Worm (Caenorhabditis elegans) whole organism, late embryonic: ENCODE results near the gene ifas-1.
A peak's percentile ranks its signal among the peaks of the same experiment; 100 is the strongest.

Source experiments
- C08G9.2 ChIP-seq: sonication (generic microtip); optimal IDR thresholded peaks from 2 replicates; lab custom pipeline; 2016; ENCODE audit warnings: mild to moderate bottlenecking, missing genetic modification characterization, moderate library complexity, missing compliant biosample characterization
- C38D4.7 ChIP-seq: fragments of 200-800 bp; sonication (Bioruptor generic); optimal IDR thresholded peaks from 2 replicates; lab custom pipeline; 2018; ENCODE audit warnings: mild to moderate bottlenecking, missing genetic modification characterization, moderate library complexity, missing compliant biosample characterization
- K09A11.1 ChIP-seq: sonication (generic microtip); optimal IDR thresholded peaks from 2 replicates; lab custom pipeline; 2017; ENCODE audit warnings: antibody characterized with exemption, mild to moderate bottlenecking, missing genetic modification characterization, missing compliant biosample characterization; ENCODE audit not compliant: insufficient read depth
- ahr-1 ChIP-seq: sonication (generic microtip); optimal IDR thresholded peaks from 2 replicates; lab custom pipeline; 2016; ENCODE audit warnings: missing genetic modification characterization, missing compliant biosample characterization
- ceh-18 ChIP-seq: sonication (generic microtip); optimal IDR thresholded peaks from 2 replicates; lab custom pipeline; 2016; ENCODE audit warnings: missing genetic modification characterization, missing compliant biosample characterization
- ceh-22 ChIP-seq: sonication (generic microtip); optimal IDR thresholded peaks from 2 replicates; lab custom pipeline; 2017; ENCODE audit warnings: missing biosample characterization, missing genetic modification characterization
- ceh-31 ChIP-seq: sonication (generic microtip); optimal IDR thresholded peaks from 2 replicates; lab custom pipeline; 2016; ENCODE audit warnings: missing genetic modification characterization, missing compliant biosample characterization
- ceh-9 ChIP-seq: sonication (generic microtip); optimal IDR thresholded peaks from 2 replicates; lab custom pipeline; 2016; ENCODE audit warnings: mild to moderate bottlenecking, missing genetic modification characterization, inconsistent platforms, missing compliant biosample characterization
- dmd-4 ChIP-seq: sonication (generic microtip); optimal IDR thresholded peaks from 2 replicates; lab custom pipeline; 2016; ENCODE audit warnings: borderline replicate concordance, missing genetic modification characterization, missing compliant biosample characterization
- eyg-1 ChIP-seq: sonication (generic microtip); optimal IDR thresholded peaks from 2 replicates; lab custom pipeline; 2016; ENCODE audit warnings: missing genotype, missing genetic modification characterization, missing compliant biosample characterization
- fax-1 ChIP-seq: sonication (generic microtip); optimal IDR thresholded peaks from 2 replicates; lab custom pipeline; 2016; ENCODE audit warnings: missing genotype, missing genetic modification characterization, missing compliant biosample characterization
- fkh-10 ChIP-seq: fragments of 150-350 bp; optimal IDR thresholded peaks from 2 replicates; lab custom pipeline; 2014; ENCODE audit warnings: missing biosample characterization, missing genetic modification reagents, missing genetic modification characterization
- gmeb-2 ChIP-seq: sonication (generic microtip); optimal IDR thresholded peaks from 2 replicates; lab custom pipeline; 2016; ENCODE audit warnings: missing genetic modification characterization, inconsistent platforms, missing compliant biosample characterization
- hlh-30 ChIP-seq: sonication (generic microtip); optimal IDR thresholded peaks from 2 replicates; lab custom pipeline; 2017; ENCODE audit warnings: antibody characterized with exemption, missing genetic modification characterization, missing compliant biosample characterization; ENCODE audit not compliant: insufficient read depth
- hlh-8 ChIP-seq: sonication (generic microtip); optimal IDR thresholded peaks from 2 replicates; lab custom pipeline; 2016; ENCODE audit warnings: missing genotype, missing genetic modification characterization, missing compliant biosample characterization
- madf-2 ChIP-seq: sonication (generic microtip); optimal IDR thresholded peaks from 2 replicates; lab custom pipeline; 2017; ENCODE audit warnings: missing genetic modification characterization, missing compliant biosample characterization
- mec-3 ChIP-seq: sonication (generic microtip); optimal IDR thresholded peaks from 2 replicates; lab custom pipeline; 2016; ENCODE audit warnings: borderline replicate concordance, missing genetic modification characterization, missing compliant biosample characterization
- nfya-1 ChIP-seq: sonication (generic microtip); optimal IDR thresholded peaks from 2 replicates; lab custom pipeline; 2017; ENCODE audit warnings: missing genetic modification characterization, mild to moderate bottlenecking, missing compliant biosample characterization, antibody characterized with exemption, moderate library complexity
- nhr-11 ChIP-seq: fragments of 150-350 bp; optimal IDR thresholded peaks from 2 replicates; lab custom pipeline; 2014; ENCODE audit warnings: missing biosample characterization, missing genetic modification characterization
- nhr-232 ChIP-seq: sonication (generic microtip); optimal IDR thresholded peaks from 2 replicates; lab custom pipeline; 2016; ENCODE audit warnings: missing genetic modification characterization, missing compliant biosample characterization
- pag-3 ChIP-seq: sonication (generic microtip); optimal IDR thresholded peaks from 2 replicates; lab custom pipeline; 2016; ENCODE audit warnings: missing compliant biosample characterization, missing genetic modification characterization, borderline replicate concordance
- pha-2 ChIP-seq: sonication (generic microtip); optimal IDR thresholded peaks from 2 replicates; lab custom pipeline; 2017; ENCODE audit warnings: mild to moderate bottlenecking, missing genetic modification characterization, missing compliant biosample characterization
- pqm-1 ChIP-seq: sonication (generic microtip); optimal IDR thresholded peaks from 2 replicates; lab custom pipeline; 2016; ENCODE audit warnings: missing genetic modification characterization, missing compliant biosample characterization
- pros-1 ChIP-seq: fragments of 150-350 bp; optimal IDR thresholded peaks from 2 replicates; lab custom pipeline; 2014; ENCODE audit warnings: missing biosample characterization, missing genetic modification reagents, missing genetic modification characterization
- rnt-1 ChIP-seq: sonication (generic microtip); optimal IDR thresholded peaks from 2 replicates; lab custom pipeline; 2016; ENCODE audit warnings: missing genetic modification characterization, missing compliant biosample characterization
- sox-4 ChIP-seq: sonication (generic microtip); optimal IDR thresholded peaks from 2 replicates; lab custom pipeline; 2017; ENCODE audit warnings: mild to moderate bottlenecking, missing genetic modification characterization, inconsistent platforms, missing compliant biosample characterization
- syd-9 ChIP-seq: sonication (generic microtip); optimal IDR thresholded peaks from 2 replicates; lab custom pipeline; 2016; ENCODE audit warnings: mild to moderate bottlenecking, missing genetic modification characterization, moderate library complexity, missing compliant biosample characterization
- ttx-3 ChIP-seq: sonication (generic microtip); optimal IDR thresholded peaks from 2 replicates; lab custom pipeline; 2016; ENCODE audit warnings: missing genetic modification reagents, missing genetic modification characterization, missing compliant biosample characterization
- unc-3 ChIP-seq, 2 experiments: fragments of 200-800 bp in 1 of 2; sonication (Bioruptor generic) in 1 of 2; sonication (generic microtip) in 1 of 2; conservative IDR thresholded peaks in 1 of 2; optimal IDR thresholded peaks in 1 of 2; 2 replicates each; pipeline versions ENCODE4 v1.3.6 to Lab custom; 2016 to 2022; ENCODE audit warnings: missing compliant biosample characterization in 2 of 2, missing genetic modification characterization in 2 of 2, missing genetic modification reagents in 1 of 2
- unc-55 ChIP-seq: sonication (generic microtip); optimal IDR thresholded peaks from 2 replicates; lab custom pipeline; 2017; ENCODE audit warnings: missing biosample characterization, missing genetic modification reagents, missing genetic modification characterization
- unc-86 ChIP-seq: sonication (generic microtip); optimal IDR thresholded peaks from 2 replicates; lab custom pipeline; 2016; ENCODE audit warnings: missing genetic modification characterization, missing compliant biosample characterization
- ztf-16 ChIP-seq: sonication (generic microtip); optimal IDR thresholded peaks from 2 replicates; lab custom pipeline; 2017; ENCODE audit warnings: missing genetic modification characterization, missing compliant biosample characterization

ifas-1 gene

DNA sequence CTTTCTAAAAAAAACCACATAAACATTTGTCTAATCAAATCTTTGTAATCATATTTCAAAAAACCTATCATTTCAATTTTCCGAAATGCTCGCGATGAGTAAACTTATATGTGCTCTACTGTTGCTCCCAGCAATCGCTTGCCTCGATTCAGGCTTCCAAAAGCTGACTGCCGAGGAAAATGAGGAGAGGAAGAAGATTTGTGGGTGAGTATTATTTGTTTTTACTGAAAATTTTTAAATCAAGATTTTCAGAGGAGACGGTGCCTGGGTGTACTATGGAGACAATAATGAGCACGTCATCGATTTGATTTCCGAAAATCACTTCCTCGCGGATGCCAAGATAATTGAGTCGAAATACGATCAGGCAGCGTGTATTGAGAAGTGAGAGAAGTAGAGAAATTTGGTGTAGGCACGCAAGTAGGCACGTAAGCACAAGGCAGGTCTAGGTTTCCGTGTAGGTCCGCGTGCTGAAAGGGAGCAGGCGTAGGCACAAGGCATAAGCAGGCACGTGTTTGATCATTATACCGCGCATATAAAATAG lies 35.7 kb upstream of the ifas-1 start, which contains the start of gene C46E10.1:
Gene C46E10.1 (plus strand): TSS at position 51 of the 541 bp plus-strand sequence.
- TF ChIP-seq C08G9.2 (tag; lab: Kevin White, UChicago) (no peak), ahr-1 (no peak), mec-3 (tag; lab: Kevin White, UChicago) (peak; percentile 6), pha-2 (tag; lab: Kevin White, UChicago) (no peak)

DNA sequence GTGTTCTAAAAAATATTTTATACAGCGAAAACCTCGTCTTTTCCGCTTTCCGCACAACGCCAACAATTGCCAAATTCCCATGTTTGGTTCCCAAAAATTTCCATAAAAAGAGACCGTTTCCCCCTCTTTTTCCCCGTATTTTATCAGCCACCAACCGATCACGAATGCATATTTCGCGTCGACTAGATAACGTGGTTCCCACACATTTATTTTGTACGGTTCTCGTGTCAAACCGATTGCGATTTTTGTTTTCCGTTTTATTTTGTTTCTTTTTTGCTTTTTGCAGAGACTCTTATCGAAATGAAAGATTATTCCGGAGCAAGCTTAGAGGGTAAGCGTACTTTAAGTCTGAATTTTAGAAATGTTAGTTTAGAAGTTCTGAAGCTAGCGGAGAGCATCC lies 32.5 kb upstream of the ifas-1 start, which contains the start of gene C46E10.3:
Gene C46E10.3 (plus strand): TSS at position 301 of the 400 bp plus-strand sequence.
- TF ChIP-seq gmeb-2 (tag; lab: Kevin White, UChicago), result no peak
- no peak for TF ChIP-seq ceh-31 (tag; lab: Kevin White, UChicago)
- TF ChIP-seq nhr-11 (tag; lab: Kevin White, UChicago), result no peak
- no peak for TF ChIP-seq dmd-4 (tag; lab: Kevin White, UChicago)
- TF ChIP-seq ceh-9 (tag; lab: Kevin White, UChicago), result no peak
- no peak for TF ChIP-seq sox-4 (tag; lab: Kevin White, UChicago)
- TF ChIP-seq ceh-18 (tag; lab: Kevin White, UChicago), result no peak
- no peak for TF ChIP-seq fkh-10 (GFP tag; lab: Kevin White, UChicago)
- no peak for TF ChIP-seq ahr-1

DNA sequence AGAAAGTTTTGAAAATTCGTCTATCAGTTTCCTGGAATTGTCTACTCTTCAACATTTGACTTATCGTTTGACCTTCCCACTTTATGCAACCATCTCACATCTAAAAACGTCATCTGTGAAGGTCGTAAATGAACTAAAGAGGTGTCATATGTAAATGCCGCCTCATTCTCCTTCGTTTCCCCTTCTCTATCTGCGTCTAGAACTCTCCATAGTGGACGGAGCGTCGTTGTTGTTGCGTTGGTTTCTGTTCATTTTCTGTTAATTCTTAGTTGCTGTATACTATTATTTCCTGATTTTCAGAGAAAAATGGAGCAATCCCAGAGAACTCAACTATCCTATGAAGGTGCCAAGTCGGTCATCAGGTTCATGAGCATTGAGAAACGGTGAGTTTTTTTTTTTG lies 28.4 kb upstream of the ifas-1 start, which contains the start of gene fbxc-52:
Gene fbxc-52 (plus strand): TSS at position 301 of the 400 bp plus-strand sequence.
- TF ChIP-seq pros-1, result no peak
- TF ChIP-seq hlh-8 (tag; lab: Kevin White, UChicago), result no peak
- TF ChIP-seq unc-86 (tag; lab: Kevin White, UChicago), result no peak
- TF ChIP-seq nfya-1 (tag; lab: Kevin White, UChicago), result no peak
- no peak for TF ChIP-seq madf-2 (tag; lab: Kevin White, UChicago)
- no peak for TF ChIP-seq pqm-1 (tag; lab: Kevin White, UChicago)
- no peak for TF ChIP-seq eyg-1 (tag; lab: Kevin White, UChicago)
- TF ChIP-seq pag-3, result no peak
- TF ChIP-seq ceh-22 (tag; lab: Kevin White, UChicago), result no peak
- TF ChIP-seq syd-9 (tag; lab: Kevin White, UChicago), result no peak
- TF ChIP-seq nhr-11 (tag; lab: Kevin White, UChicago), result no peak
- no peak for TF ChIP-seq mec-3 (tag; lab: Kevin White, UChicago)
- TF ChIP-seq fax-1, result no peak
- TF ChIP-seq rnt-1 (tag; lab: Kevin White, UChicago), result no peak
- TF ChIP-seq, all 69 proteins: peak for 0

DNA sequence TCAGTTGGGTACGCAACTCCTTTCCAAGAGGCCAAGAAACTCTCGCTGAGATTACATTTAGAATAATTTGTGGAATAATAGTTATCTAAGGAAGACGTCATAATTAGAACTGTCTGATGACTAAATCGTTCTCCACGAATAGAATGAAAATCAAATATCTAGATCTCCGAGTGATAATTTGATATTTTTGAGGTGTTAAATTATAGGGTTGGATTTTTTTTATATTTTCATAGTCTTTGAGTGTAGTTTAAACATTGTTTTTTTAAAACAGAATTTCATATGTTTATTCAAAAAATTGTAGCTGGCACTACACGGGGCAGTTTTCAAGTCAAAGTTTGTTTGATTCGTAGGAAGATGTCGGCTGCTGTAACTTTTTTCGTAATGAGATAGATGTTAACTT lies 27.9 kb upstream of the ifas-1 start, which contains the start of gene srh-99:
Gene srh-99 (minus strand): TSS at position 101 of the 400 bp plus-strand sequence.
- TF ChIP-seq ceh-18 (tag; lab: Kevin White, UChicago) (no peak), ttx-3 (tag; lab: Kevin White, UChicago) (no peak), pha-2 (tag; lab: Kevin White, UChicago) (no peak), nhr-232 (tag; lab: Kevin White, UChicago) (no peak), syd-9 (tag; lab: Kevin White, UChicago) (no peak), hlh-30 (tag; lab: Kevin White, UChicago) (no peak), C38D4.7 (GFP tag; lab: Kevin White, UChicago) (no peak), K09A11.1 (tag; lab: Kevin White, UChicago) (no peak), unc-3 (GFP tag; conservative IDR thresholded peaks at IDR 0.05; lab: Robert Waterston, UW) (no peak), unc-3 (tag; optimal IDR thresholded peaks at IDR 0.05; lab: Kevin White, UChicago) (no peak), gmeb-2 (tag; lab: Kevin White, UChicago) (no peak), ztf-16 (tag; lab: Kevin White, UChicago) (no peak), unc-55 (GFP tag; lab: Kevin White, UChicago) (no peak)
